Fruit fly (Drosophila melanogaster): Measurements from ENCODE around the gene mtgo.

Gene mtgo

dm6 chr2L:16605032-16605872, 60.4 kb downstream of the mtgo start, which contains the start of gene CG31815 (continued):
- TF ChIP-seq Blimp-1 (GFP tag; optimal IDR thresholded peaks at IDR 0.05) = peak; percentile 65
- TF ChIP-seq lab (GFP tag; optimal IDR thresholded peaks at IDR 0.05) = peak; percentile 16
- TF ChIP-seq CG31224 (GFP tag; IDR thresholded peaks at IDR 0.05) = no peak
- TF ChIP-seq fd96Cb (tag; optimal IDR thresholded peaks at IDR 0.05) = no peak
- no peak for TF ChIP-seq D19B (GFP tag; optimal IDR thresholded peaks at IDR 0.05)
- TF ChIP-seq CG14441 (GFP tag; IDR thresholded peaks at IDR 0.05) = no peak
- no peak for TF ChIP-seq NC2α (GFP tag; optimal IDR thresholded peaks at IDR 0.05)
- peak; percentile 67 for TF ChIP-seq sqz (GFP tag; optimal IDR thresholded peaks at IDR 0.05)
- TF ChIP-seq Hand (GFP tag; optimal IDR thresholded peaks at IDR 0.05) = no peak
- no peak for TF ChIP-seq CkIIα-i1 (GFP tag; IDR thresholded peaks at IDR 0.05)
- TF ChIP-seq CG5245 (GFP tag; optimal IDR thresholded peaks at IDR 0.05) = no peak
- no peak for TF ChIP-seq nau (GFP tag; optimal IDR thresholded peaks at IDR 0.05)
- TF ChIP-seq CG2712 (tag; optimal IDR thresholded peaks at IDR 0.05) = no peak
- TF ChIP-seq CG18011 (GFP tag; optimal IDR thresholded peaks at IDR 0.05) = no peak
- 0 out of 3 replicates have a peak, but pooled peaks have one; percentile 17 for TF ChIP-seq CG11695 (GFP tag; IDR thresholded peaks at IDR 0.05)
- 0 out of 2 replicates have a peak, but pooled peaks have one; percentile 23 for TF ChIP-seq Awh (GFP tag; IDR thresholded peaks at IDR 0.05)
- TF ChIP-seq crol (GFP tag; IDR thresholded peaks at IDR 0.05) = no peak
- no peak for TF ChIP-seq Hr3 (GFP tag; optimal IDR thresholded peaks at IDR 0.05)
- peak; percentile 7 for TF ChIP-seq cg (GFP tag; optimal IDR thresholded peaks at IDR 0.05)
- TF ChIP-seq Ravus (GFP tag; IDR thresholded peaks at IDR 0.05) = no peak

- no peak for TF ChIP-seq GATAe (GFP tag; conservative IDR thresholded peaks at IDR 0.05)
- TF ChIP-seq fd3F (GFP tag; optimal IDR thresholded peaks at IDR 0.05) = no peak
- TF ChIP-seq Mes4 (GFP tag; optimal IDR thresholded peaks at IDR 0.05) = no peak
- no peak for TF ChIP-seq mam (GFP tag; optimal IDR thresholded peaks at IDR 0.05)
- TF ChIP-seq CG10209 (GFP tag; optimal IDR thresholded peaks at IDR 0.05) = no peak
- no peak for TF ChIP-seq Lim3 (GFP tag; IDR thresholded peaks at IDR 0.05)
- no peak for TF ChIP-seq CG7928 (GFP tag; optimal IDR thresholded peaks at IDR 0.05)
- no peak for TF ChIP-seq zfh2 (GFP tag; optimal IDR thresholded peaks at IDR 0.05)
- no peak for TF ChIP-seq tna (GFP tag; IDR thresholded peaks at IDR 0.05; ENCODE audit: partially characterized antibody)
- no peak for TF ChIP-seq abd-A (tag; optimal IDR thresholded peaks at IDR 0.05)
- no peak for TF ChIP-seq CG10321 (GFP tag; IDR thresholded peaks at IDR 0.05)
Observed at dm6 chr2L:16607070-16607469, 62.3 kb downstream of the mtgo start, which contains the start of gene CG4631. Gene CG4631, plus strand, starts transcription at chr2L:16607370.

dm6 chr2L:16616282-16616681, 71.5 kb downstream of the mtgo start:
- TF ChIP-seq BtbVII (GFP tag; optimal IDR thresholded peaks at IDR 0.05) (no peak), tgo (GFP tag; IDR thresholded peaks at IDR 0.05) (no peak), MBD-R2 (GFP tag; IDR thresholded peaks at IDR 0.05) (no peak), gcm (GFP tag; optimal IDR thresholded peaks at IDR 0.05) (peak; percentile 93)

dm6 chr2L:16618929-16619328, 74.1 kb downstream of the mtgo start:
- TF ChIP-seq CG10462 (GFP tag; optimal IDR thresholded peaks at IDR 0.05) (no peak), ap (GFP tag; IDR thresholded peaks at IDR 0.05) (no peak), ind (GFP tag; optimal IDR thresholded peaks at IDR 0.05) (no peak), nau (GFP tag; optimal IDR thresholded peaks at IDR 0.05) (no peak), CG17361 (GFP tag; IDR thresholded peaks at IDR 0.05) (peak; percentile 38; the same call in 1 of the 3 replicates), zen2 (GFP tag; IDR thresholded peaks at IDR 0.05; ENCODE audit: partially characterized antibody) (no peak), CG10267 (tag; optimal IDR thresholded peaks at IDR 0.05) (peak; percentile 8), her (GFP tag; optimal IDR thresholded peaks at IDR 0.05) (no peak), HLHmδ (GFP tag; optimal IDR thresholded peaks at IDR 0.05) (no peak), H15 (GFP tag; IDR thresholded peaks at IDR 0.05) (no peak), Abd-B (GFP tag; optimal IDR thresholded peaks at IDR 0.05) (no peak), Hr78 (GFP tag; optimal IDR thresholded peaks at IDR 0.05) (peak in 1 of 2 experiments; percentile 28), ash1 (GFP tag; optimal IDR thresholded peaks at IDR 0.05) (no peak)

Measured in whole organism, embryonic.